Worm (Caenorhabditis elegans) whole organism, midembryonic: Measurements from ENCODE around the gene srg-61.

Experiments
- T22C8.4 ChIP-seq: fragments of 200-800 bp; sonication (Bioruptor generic); IDR thresholded peaks from 2 replicates; pipeline ENCODE4 v1.3.6; 2022; ENCODE audit warnings: missing genetic modification characterization, missing compliant biosample characterization
- cog-1 ChIP-seq: sonication (generic microtip); optimal IDR thresholded peaks from 2 replicates; lab custom pipeline; 2016; ENCODE audit warnings: missing genetic modification characterization, missing compliant biosample characterization
- flt-1 ChIP-seq: fragments of 200-800 bp; sonication (Bioruptor generic); IDR thresholded peaks from 2 replicates; pipeline ENCODE4 v1.3.6; 2022; ENCODE audit warnings: missing genetic modification characterization, missing compliant biosample characterization
- klf-2 ChIP-seq: fragments of 200-800 bp; sonication (Bioruptor generic); conservative IDR thresholded peaks from 2 replicates; pipeline ENCODE4 v1.3.6; 2022; ENCODE audit warnings: missing genetic modification reagents, missing genetic modification characterization, missing compliant biosample characterization
- med-1 ChIP-seq: sonication (generic microtip); optimal IDR thresholded peaks from 2 replicates; lab custom pipeline; 2017; ENCODE audit warnings: missing genetic modification characterization, mild to moderate bottlenecking, missing compliant biosample characterization, antibody characterized with exemption, missing genetic modification reagents; ENCODE audit not compliant: insufficient read depth
- ref-1 ChIP-seq: fragments of 200-800 bp; sonication (Bioruptor generic); conservative IDR thresholded peaks from 2 replicates; pipeline ENCODE4 v1.3.6; 2022; ENCODE audit warnings: missing genetic modification reagents, missing genetic modification characterization, missing compliant biosample characterization
- tab-1 ChIP-seq: fragments of 200-800 bp; sonication (Bioruptor generic); IDR thresholded peaks from 2 replicates; pipeline ENCODE4 v1.3.6; 2022; ENCODE audit warnings: missing genetic modification characterization, missing compliant biosample characterization
- ztf-23 ChIP-seq: fragments of 200-800 bp; sonication (Bioruptor generic); IDR thresholded peaks from 2 replicates; pipeline ENCODE4 v1.3.6; 2022; ENCODE audit warnings: missing genetic modification reagents, missing genetic modification characterization, missing compliant biosample characterization
- ztf-29 ChIP-seq: fragments of 200-800 bp; sonication (Bioruptor generic); IDR thresholded peaks from 2 replicates; pipeline ENCODE4 v1.3.6; 2022; ENCODE audit warnings: missing genetic modification reagents, missing genetic modification characterization, missing compliant biosample characterization

The srg-61 gene

DNA sequence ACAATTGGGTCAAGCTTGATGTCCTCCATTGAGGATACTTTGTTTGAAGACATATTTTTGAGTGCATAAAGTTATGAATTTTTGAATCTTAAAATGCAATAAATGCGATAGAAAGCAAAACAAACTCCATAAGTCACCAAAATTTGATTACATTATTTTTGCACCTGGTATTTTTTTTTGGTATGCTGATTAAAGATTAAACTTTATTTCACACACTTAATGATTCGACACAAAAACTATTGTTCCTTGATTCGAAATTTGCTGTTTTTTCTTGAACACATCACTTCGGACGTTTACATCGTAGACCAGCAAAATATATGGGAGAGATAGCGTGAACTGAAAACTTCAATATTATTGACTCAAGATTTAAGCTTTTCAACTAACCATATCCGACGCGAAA is at the start of gene srg-61:
Gene srg-61 (minus strand): TSS at position 101 of the 400 bp plus-strand sequence.
- no peak for TF ChIP-seq tab-1 (GFP tag; lab: Robert Waterston, UW)
- TF ChIP-seq cog-1 (tag; lab: Kevin White, UChicago), result no peak
- TF ChIP-seq T22C8.4 (GFP tag; lab: Robert Waterston, UW), result no peak
- TF ChIP-seq flt-1 (GFP tag; lab: Robert Waterston, UW), result no peak
- no peak for TF ChIP-seq klf-2 (GFP tag; lab: Robert Waterston, UW)

DNA sequence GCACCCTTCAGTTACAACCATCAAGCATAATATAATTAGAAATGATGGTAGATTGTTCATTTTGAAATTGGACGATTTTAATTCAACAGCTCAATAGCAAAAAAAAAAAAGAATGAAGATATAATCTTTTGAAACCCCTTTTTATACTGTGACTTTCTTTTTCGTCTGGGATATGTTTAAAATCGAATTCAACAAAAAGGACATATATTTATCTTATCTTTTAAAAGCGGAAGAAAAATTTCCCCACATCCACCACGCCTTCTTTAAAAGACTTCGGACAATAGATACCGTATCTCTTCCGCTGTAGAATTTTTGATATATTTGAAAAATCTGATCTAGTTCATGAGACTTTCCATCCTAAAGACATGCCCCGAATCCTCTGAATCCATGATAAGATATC is 40.7 kb upstream of the srg-61 start, which contains the start of gene R05D8.11:
Gene R05D8.11 (minus strand): TSS at position 101 of the 400 bp plus-strand sequence.
- TF ChIP-seq T22C8.4 (GFP tag; lab: Robert Waterston, UW), result no peak
- TF ChIP-seq med-1 (GFP tag; lab: Kevin White, UChicago), result no peak
- TF ChIP-seq flt-1 (GFP tag; lab: Robert Waterston, UW), result no peak
- no peak for TF ChIP-seq ref-1 (GFP tag; lab: Robert Waterston, UW)
- TF ChIP-seq ztf-29, result no peak
- TF ChIP-seq cog-1 (tag; lab: Kevin White, UChicago), result no peak
- no peak for TF ChIP-seq tab-1 (GFP tag; lab: Robert Waterston, UW)
- TF ChIP-seq klf-2 (GFP tag; lab: Robert Waterston, UW), result no peak
- TF ChIP-seq ztf-23 (GFP tag; lab: Robert Waterston, UW), result no peak

DNA sequence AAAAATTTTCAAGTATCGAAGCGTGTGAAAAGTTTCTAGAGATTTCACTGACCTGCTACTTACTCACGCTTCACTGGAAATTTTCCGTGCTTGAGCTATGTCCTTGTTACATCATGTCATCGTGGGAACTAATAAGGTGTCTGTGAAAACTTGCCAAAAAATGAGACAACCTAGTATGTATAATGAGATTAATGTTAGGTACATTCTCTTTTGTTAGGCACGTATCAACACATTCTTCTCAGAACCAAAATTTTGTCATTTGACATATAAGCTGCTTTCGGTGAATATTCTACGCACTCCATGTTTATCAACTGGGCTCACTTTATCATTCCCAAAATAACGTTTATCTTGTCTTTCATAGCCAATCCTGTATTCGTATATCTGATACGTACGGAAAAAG is 33.9 kb upstream of the srg-61 start, which contains the start of gene srj-18:
Gene srj-18 (plus strand): TSS at position 301 of the 400 bp plus-strand sequence.
- TF ChIP-seq tab-1 (GFP tag; lab: Robert Waterston, UW) (no peak), ztf-29 (no peak), flt-1 (GFP tag; lab: Robert Waterston, UW) (no peak), med-1 (GFP tag; lab: Kevin White, UChicago) (no peak), klf-2 (GFP tag; lab: Robert Waterston, UW) (no peak), ztf-23 (GFP tag; lab: Robert Waterston, UW) (no peak)

DNA sequence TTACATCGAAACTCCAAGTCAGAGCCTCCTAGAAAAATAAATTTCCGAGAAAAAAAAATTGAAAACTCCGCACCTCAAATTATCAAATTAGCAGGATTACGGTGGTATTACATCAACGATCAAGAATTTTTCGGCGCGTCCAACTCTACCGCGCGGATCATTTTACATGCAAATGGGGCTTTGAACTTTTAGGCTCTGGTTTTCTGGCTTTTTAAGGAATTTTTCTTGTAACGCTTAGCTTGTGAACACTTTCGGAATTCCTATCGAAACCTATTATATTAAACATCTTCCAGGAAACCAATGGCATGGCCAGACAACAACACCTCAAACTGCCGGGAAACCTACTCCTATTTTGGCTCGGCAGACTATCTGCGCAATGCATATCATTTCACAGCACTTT is 31.4 kb upstream of the srg-61 start, which contains the start of gene srh-56:
Gene srh-56 (plus strand): TSS at position 301 of the 400 bp plus-strand sequence.
- no peak for TF ChIP-seq ref-1 (GFP tag; lab: Robert Waterston, UW)
- TF ChIP-seq flt-1 (GFP tag; lab: Robert Waterston, UW), result no peak
- no peak for TF ChIP-seq med-1 (GFP tag; lab: Kevin White, UChicago)
- TF ChIP-seq cog-1 (tag; lab: Kevin White, UChicago), result no peak
- no peak for TF ChIP-seq ztf-29
- no peak for TF ChIP-seq tab-1 (GFP tag; lab: Robert Waterston, UW)
- TF ChIP-seq ztf-23 (GFP tag; lab: Robert Waterston, UW), result no peak
- no peak for TF ChIP-seq klf-2 (GFP tag; lab: Robert Waterston, UW)
- no peak for TF ChIP-seq T22C8.4 (GFP tag; lab: Robert Waterston, UW)

DNA sequence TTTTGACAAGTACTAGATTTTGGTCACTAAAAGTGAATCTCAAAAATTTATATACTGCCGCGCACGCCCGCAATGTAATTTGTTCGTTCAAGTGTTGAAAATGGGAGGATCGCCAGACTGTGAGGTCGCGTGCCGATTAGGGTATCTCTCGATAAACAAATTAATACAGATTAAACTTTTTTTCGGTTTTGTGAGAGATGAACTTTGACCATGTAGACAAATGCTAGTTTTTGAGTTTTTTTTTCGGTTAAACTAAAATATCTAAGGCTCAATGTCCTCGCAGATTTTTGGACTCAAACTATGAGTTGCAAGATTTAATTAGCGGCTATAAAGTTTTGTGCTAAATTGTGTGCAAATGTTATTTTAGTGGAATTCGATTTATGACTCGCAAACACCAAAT is 29.6 kb upstream of the srg-61 start, which contains the start of gene dhs-15:
Gene dhs-15 (minus strand): TSS at position 101 of the 400 bp plus-strand sequence.
- TF ChIP-seq cog-1 (tag; lab: Kevin White, UChicago) (no peak), klf-2 (GFP tag; lab: Robert Waterston, UW) (no peak), ztf-29 (no peak), ztf-23 (GFP tag; lab: Robert Waterston, UW) (no peak), flt-1 (GFP tag; lab: Robert Waterston, UW) (no peak), tab-1 (GFP tag; lab: Robert Waterston, UW) (no peak), ref-1 (GFP tag; lab: Robert Waterston, UW) (no peak), T22C8.4 (GFP tag; lab: Robert Waterston, UW) (no peak), med-1 (GFP tag; lab: Kevin White, UChicago) (no peak)

DNA sequence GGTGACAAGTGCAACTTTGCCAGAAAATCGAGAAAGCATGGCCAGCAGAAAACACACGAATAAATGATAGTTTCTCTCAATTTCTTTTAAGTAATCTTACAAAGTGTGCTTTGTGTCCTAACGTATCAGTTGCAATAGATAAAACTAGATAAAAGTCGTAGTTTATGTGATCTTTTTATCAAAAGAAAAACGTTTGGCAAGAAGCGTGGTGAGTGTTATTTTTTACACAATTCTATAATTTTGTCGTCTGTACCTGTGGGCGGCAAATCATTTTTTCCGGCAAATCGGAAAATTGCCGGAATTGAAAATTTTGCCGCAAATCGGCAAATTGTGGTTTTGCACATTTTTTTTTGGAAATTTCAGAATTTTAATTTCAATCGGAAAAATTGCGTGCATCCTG is 27.3 kb upstream of the srg-61 start, which contains the start of gene R05D8.9:
Gene R05D8.9 (minus strand): TSS at position 101 of the 400 bp plus-strand sequence.
- TF ChIP-seq tab-1 (GFP tag; lab: Robert Waterston, UW) (no peak), ztf-23 (GFP tag; lab: Robert Waterston, UW) (no peak)

DNA sequence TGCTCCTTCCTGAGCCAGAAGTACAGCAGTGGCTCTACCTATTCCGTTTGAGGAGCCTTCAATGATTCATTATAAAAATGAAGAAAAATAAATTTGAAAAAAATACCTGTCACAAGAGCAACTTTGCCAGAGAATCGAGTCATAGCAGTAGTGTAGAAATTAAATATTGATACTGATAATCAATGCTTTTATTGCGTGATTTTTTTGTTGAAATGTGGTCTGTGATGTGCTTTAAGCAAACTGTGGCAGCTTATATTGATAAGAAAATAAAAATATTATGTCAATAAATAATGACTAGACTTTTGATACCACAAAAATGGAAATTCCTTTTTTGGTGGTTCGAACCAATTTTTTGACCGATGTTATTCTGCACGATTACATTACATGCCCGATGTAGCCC is 24.9 kb upstream of the srg-61 start, which contains the start of gene dhs-14:
Gene dhs-14 (minus strand): TSS at position 149 of the 400 bp plus-strand sequence.
- TF ChIP-seq flt-1 (GFP tag; lab: Robert Waterston, UW), result no peak
- TF ChIP-seq ztf-23 (GFP tag; lab: Robert Waterston, UW), result no peak
- TF ChIP-seq tab-1 (GFP tag; lab: Robert Waterston, UW), result no peak
- TF ChIP-seq ref-1 (GFP tag; lab: Robert Waterston, UW), result no peak
- TF ChIP-seq cog-1 (tag; lab: Kevin White, UChicago), result no peak
- TF ChIP-seq klf-2 (GFP tag; lab: Robert Waterston, UW), result no peak
- no peak for TF ChIP-seq ztf-29
- no peak for TF ChIP-seq T22C8.4 (GFP tag; lab: Robert Waterston, UW)
- TF ChIP-seq med-1 (GFP tag; lab: Kevin White, UChicago), result no peak

DNA sequence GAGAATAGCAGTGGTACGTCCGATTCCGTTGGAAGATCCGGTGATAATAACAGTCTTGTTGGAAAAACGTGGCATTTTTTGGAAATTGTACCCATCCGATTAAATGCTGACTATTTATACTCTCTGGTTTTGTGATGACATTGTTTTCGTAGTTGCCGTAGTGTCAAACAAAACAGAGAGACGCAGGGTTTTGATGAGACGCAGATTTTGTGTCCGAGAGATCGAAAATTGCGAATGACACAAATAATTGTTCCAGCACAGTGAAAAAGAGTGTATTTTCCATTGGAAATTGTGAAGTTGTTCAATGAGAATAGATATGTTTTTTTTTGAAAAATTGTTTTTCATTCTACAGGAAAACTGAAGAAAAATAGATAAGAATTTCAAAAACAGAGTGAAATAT is 23.0 kb upstream of the srg-61 start, which contains the start of gene R05D8.7:
Gene R05D8.7 (minus strand): TSS at position 104 of the 400 bp plus-strand sequence.
- no peak for TF ChIP-seq flt-1 (GFP tag; lab: Robert Waterston, UW)
- no peak for TF ChIP-seq ztf-29
- no peak for TF ChIP-seq klf-2 (GFP tag; lab: Robert Waterston, UW)
- TF ChIP-seq T22C8.4 (GFP tag; lab: Robert Waterston, UW), result no peak
- no peak for TF ChIP-seq cog-1 (tag; lab: Kevin White, UChicago)
- no peak for TF ChIP-seq ref-1 (GFP tag; lab: Robert Waterston, UW)
- no peak for TF ChIP-seq med-1 (GFP tag; lab: Kevin White, UChicago)
- no peak for TF ChIP-seq tab-1 (GFP tag; lab: Robert Waterston, UW)
- no peak for TF ChIP-seq ztf-23 (GFP tag; lab: Robert Waterston, UW)

DNA sequence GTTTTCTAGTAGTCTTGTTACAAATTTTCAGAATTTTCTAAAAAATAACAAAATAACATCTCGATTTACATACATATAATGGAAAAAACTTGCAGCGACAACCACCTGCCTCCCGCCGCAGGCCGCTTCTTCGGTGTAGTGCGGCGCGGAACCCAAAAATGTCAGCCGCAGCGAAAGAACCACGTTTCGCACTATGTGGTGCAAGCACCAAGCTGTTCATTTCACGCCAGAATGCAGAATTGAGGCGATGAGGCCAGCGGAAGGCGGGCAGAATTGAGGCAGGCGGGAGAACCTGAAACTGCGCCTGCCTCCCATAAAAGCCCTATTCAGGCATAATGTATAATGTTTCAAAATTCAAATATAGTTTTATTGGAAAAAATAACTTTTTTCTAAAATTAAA is 21.3 kb upstream of the srg-61 start:
- TF ChIP-seq flt-1 (GFP tag; lab: Robert Waterston, UW), result no peak
- no peak for TF ChIP-seq klf-2 (GFP tag; lab: Robert Waterston, UW)
- TF ChIP-seq tab-1 (GFP tag; lab: Robert Waterston, UW), result no peak
- TF ChIP-seq cog-1 (tag; lab: Kevin White, UChicago), result no peak
- no peak for TF ChIP-seq ztf-23 (GFP tag; lab: Robert Waterston, UW)
- no peak for TF ChIP-seq med-1 (GFP tag; lab: Kevin White, UChicago)
- no peak for TF ChIP-seq ref-1 (GFP tag; lab: Robert Waterston, UW)
- TF ChIP-seq T22C8.4 (GFP tag; lab: Robert Waterston, UW), result no peak
- no peak for TF ChIP-seq ztf-29
